Fruit fly (Drosophila melanogaster): Measurements from ENCODE around the gene Adsl.
A peak's percentile ranks its signal among the peaks of the same experiment; 100 is the strongest.

The Adsl gene

DNA sequence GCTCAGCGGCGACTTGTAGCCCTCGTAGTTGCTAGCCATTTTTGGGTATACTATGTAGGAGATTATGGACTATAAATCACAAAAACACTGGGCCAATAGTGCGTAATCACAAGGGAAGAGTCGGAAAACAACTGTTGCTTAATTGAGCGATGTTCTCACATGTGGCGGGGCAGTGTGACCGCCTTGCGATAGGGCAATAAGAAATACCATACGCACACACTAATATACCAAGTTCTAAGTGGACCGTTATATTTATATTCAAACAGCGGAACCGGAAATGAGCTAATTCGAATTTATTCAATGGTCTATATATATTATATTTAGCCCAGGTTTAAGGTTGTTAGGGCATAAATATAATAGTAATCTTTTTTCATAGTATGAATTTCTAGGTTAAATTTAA is at the start of gene Adsl:
Gene Adsl, minus strand, starts transcription at position 165 of the 400 bp plus-strand sequence.
- TF ChIP-seq CG13204 (GFP tag; optimal IDR thresholded peaks at IDR 0.05) = no peak
- no peak for TF ChIP-seq CG17806 (tag; optimal IDR thresholded peaks at IDR 0.05)
- TF ChIP-seq D1 (tag; optimal IDR thresholded peaks at IDR 0.05) = peak; percentile 61
- TF ChIP-seq Pif1A (GFP tag; optimal IDR thresholded peaks at IDR 0.05) = peak; percentile 59
- TF ChIP-seq Snoo (tag; optimal IDR thresholded peaks at IDR 0.05) = peak; percentile 79
- TF ChIP-seq Pif1B (GFP tag; optimal IDR thresholded peaks at IDR 0.05) = peak; percentile 8
- TF ChIP-seq CG12605 (GFP tag; IDR thresholded peaks at IDR 0.05) = peak; percentile 78
- peak; percentile 9 for TF ChIP-seq CG8301 (tag; optimal IDR thresholded peaks at IDR 0.05)
- TF ChIP-seq CG34367 (tag; optimal IDR thresholded peaks at IDR 0.05) = no peak
- TF ChIP-seq CG4496 (GFP tag; IDR thresholded peaks at IDR 0.05) = peak; percentile 53
- peak; percentile 39 for TF ChIP-seq CG8159 (tag; optimal IDR thresholded peaks at IDR 0.05)
- TF ChIP-seq gl (tag; optimal IDR thresholded peaks at IDR 0.05) = no peak

- TF ChIP-seq fd96Ca (GFP tag; IDR thresholded peaks at IDR 0.05) = no peak
- no peak for TF ChIP-seq CG34367 (tag; optimal IDR thresholded peaks at IDR 0.05)
- TF ChIP-seq Pif1B (GFP tag; optimal IDR thresholded peaks at IDR 0.05) = no peak
- no peak for TF ChIP-seq CG17806 (tag; optimal IDR thresholded peaks at IDR 0.05)
- no peak for TF ChIP-seq CG12605 (GFP tag; IDR thresholded peaks at IDR 0.05)
- TF ChIP-seq CG15710 (tag; optimal IDR thresholded peaks at IDR 0.05) = no peak
- no peak for TF ChIP-seq rn (GFP tag; IDR thresholded peaks at IDR 0.05)
- TF ChIP-seq CG9948 (tag; optimal IDR thresholded peaks at IDR 0.05) = no peak
- TF ChIP-seq Ets98B (GFP tag; IDR thresholded peaks at IDR 0.05) = no peak
- no peak for TF ChIP-seq CG8301 (tag; optimal IDR thresholded peaks at IDR 0.05)
- TF ChIP-seq gl (tag; optimal IDR thresholded peaks at IDR 0.05) = no peak
- no peak for TF ChIP-seq CG10348 (GFP tag; IDR thresholded peaks at IDR 0.05)
- TF ChIP-seq Pif1A (GFP tag; optimal IDR thresholded peaks at IDR 0.05) = no peak
- no peak for TF ChIP-seq CG14655 (GFP tag; optimal IDR thresholded peaks at IDR 0.05)
- TF ChIP-seq CG4496 (GFP tag; IDR thresholded peaks at IDR 0.05) = no peak
- TF ChIP-seq D1 (tag; optimal IDR thresholded peaks at IDR 0.05) = no peak
Observed at dm6 chr3R:17067721-17068120, 46.8 kb upstream of the Adsl start.

DNA sequence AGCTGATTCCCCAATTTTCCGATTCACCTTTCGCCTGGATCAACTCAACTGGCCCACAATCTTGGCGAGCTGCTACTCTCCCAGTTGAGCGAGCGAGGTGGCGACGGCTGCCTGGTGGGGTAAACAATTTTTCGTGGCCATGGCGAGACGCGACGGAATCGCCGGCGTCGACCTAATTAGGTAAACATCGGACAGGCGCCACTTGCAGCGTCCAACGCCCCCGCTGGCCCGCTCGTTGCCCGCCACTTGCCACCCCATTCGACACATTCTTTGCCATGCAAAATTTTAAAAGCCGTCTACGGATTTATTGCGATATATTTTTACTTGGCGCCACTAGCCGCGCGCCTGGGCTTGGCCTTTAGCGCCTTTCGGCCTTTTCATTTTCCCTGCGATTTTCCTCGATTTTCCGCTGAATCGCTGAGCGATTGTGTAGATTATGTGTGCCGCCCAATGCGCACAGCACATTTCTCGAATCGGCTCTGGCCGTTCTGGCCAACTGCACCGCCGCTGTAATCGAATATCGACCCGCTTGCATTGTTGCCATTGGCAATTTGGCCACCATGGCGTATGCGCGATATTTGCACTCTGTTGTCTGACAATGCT is 46.0 kb upstream of the Adsl start:
- TF ChIP-seq CG8159 (tag; optimal IDR thresholded peaks at IDR 0.05) (no peak), rn (GFP tag; IDR thresholded peaks at IDR 0.05) (no peak), EcR (GFP tag; optimal IDR thresholded peaks at IDR 0.05) (peak; percentile 43), Ets98B (GFP tag; IDR thresholded peaks at IDR 0.05) (no peak), CG4496 (GFP tag; IDR thresholded peaks at IDR 0.05) (0 out of 3 replicates have a peak, but pooled peaks have one; percentile 16), fd96Ca (GFP tag; IDR thresholded peaks at IDR 0.05) (no peak), CG9948 (tag; optimal IDR thresholded peaks at IDR 0.05) (no peak), CG34367 (tag; optimal IDR thresholded peaks at IDR 0.05) (no peak), CG32121 (GFP tag; IDR thresholded peaks at IDR 0.05) (peak; percentile 28; the same call in 1 of the 2 replicates), CG15710 (tag; optimal IDR thresholded peaks at IDR 0.05) (no peak), CG12605 (GFP tag; IDR thresholded peaks at IDR 0.05) (no peak), Snoo (tag; optimal IDR thresholded peaks at IDR 0.05) (no peak), D1 (tag; optimal IDR thresholded peaks at IDR 0.05) (no peak), CG17806 (tag; optimal IDR thresholded peaks at IDR 0.05) (no peak), CG8301 (tag; optimal IDR thresholded peaks at IDR 0.05) (no peak), Pif1A (GFP tag; optimal IDR thresholded peaks at IDR 0.05) (no peak), gl (tag; optimal IDR thresholded peaks at IDR 0.05) (no peak), CG13204 (GFP tag; optimal IDR thresholded peaks at IDR 0.05) (no peak), CG10348 (GFP tag; IDR thresholded peaks at IDR 0.05) (no peak), CG14655 (GFP tag; optimal IDR thresholded peaks at IDR 0.05) (no peak), Pif1B (GFP tag; optimal IDR thresholded peaks at IDR 0.05) (no peak)

DNA sequence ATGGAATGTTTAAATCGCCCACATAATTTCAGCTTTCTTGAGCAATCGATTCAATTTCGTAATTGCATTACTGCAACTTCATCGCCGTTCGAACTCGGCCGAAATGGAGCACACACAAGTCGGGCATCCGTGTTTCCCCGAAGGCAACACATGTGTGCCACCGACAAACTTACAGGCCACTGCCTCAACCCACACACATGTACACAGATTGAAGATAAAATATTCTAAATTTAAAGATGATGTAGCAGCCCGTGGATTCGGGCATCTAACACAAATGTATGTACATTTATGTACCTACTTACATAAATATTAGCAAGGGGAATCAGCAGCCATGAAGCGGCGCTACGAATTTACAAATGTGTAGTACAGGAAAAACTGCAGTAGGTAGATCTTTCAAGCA is 45.2 kb upstream of the Adsl start:
- TF ChIP-seq CG8159 (tag; optimal IDR thresholded peaks at IDR 0.05) = no peak
- TF ChIP-seq rn (GFP tag; IDR thresholded peaks at IDR 0.05) = no peak
- no peak for TF ChIP-seq CG4496 (GFP tag; IDR thresholded peaks at IDR 0.05)
- TF ChIP-seq CG15710 (tag; optimal IDR thresholded peaks at IDR 0.05) = no peak
- TF ChIP-seq CG17806 (tag; optimal IDR thresholded peaks at IDR 0.05) = no peak
- TF ChIP-seq EcR (GFP tag; optimal IDR thresholded peaks at IDR 0.05) = no peak
- TF ChIP-seq fd96Ca (GFP tag; IDR thresholded peaks at IDR 0.05) = no peak
- TF ChIP-seq CG32121 (GFP tag; IDR thresholded peaks at IDR 0.05) = no peak
- TF ChIP-seq CG10348 (GFP tag; IDR thresholded peaks at IDR 0.05) = no peak
- no peak for TF ChIP-seq CG12605 (GFP tag; IDR thresholded peaks at IDR 0.05)

dm6 chr3R:17065018-17065784 is 44.3 kb upstream of the Adsl start:
- TF ChIP-seq CG15710 (tag; optimal IDR thresholded peaks at IDR 0.05) = peak; percentile 85
- peak; percentile 89 for TF ChIP-seq Ets98B (GFP tag; IDR thresholded peaks at IDR 0.05)
- TF ChIP-seq CG12605 (GFP tag; IDR thresholded peaks at IDR 0.05) = peak; percentile 78
- TF ChIP-seq fd96Ca (GFP tag; IDR thresholded peaks at IDR 0.05) = peak; percentile 71
- peak; percentile 92 for TF ChIP-seq CG17806 (tag; optimal IDR thresholded peaks at IDR 0.05)
- peak; percentile 85 for TF ChIP-seq D1 (tag; optimal IDR thresholded peaks at IDR 0.05)
- TF ChIP-seq rn (GFP tag; IDR thresholded peaks at IDR 0.05) = peak; percentile 51
- TF ChIP-seq CG4496 (GFP tag; IDR thresholded peaks at IDR 0.05) = peak; percentile 87
- TF ChIP-seq CG10348 (GFP tag; IDR thresholded peaks at IDR 0.05) = peak; percentile 35; the same call in 1 of the 2 replicates
- TF ChIP-seq Pif1B (GFP tag; optimal IDR thresholded peaks at IDR 0.05) = peak; percentile 95
- peak; percentile 81 for TF ChIP-seq EcR (GFP tag; optimal IDR thresholded peaks at IDR 0.05)
- TF ChIP-seq CG32121 (GFP tag; IDR thresholded peaks at IDR 0.05) = peak; percentile 88; the same call in 1 of the 2 replicates
- TF ChIP-seq CG8159 (tag; optimal IDR thresholded peaks at IDR 0.05) = peak; percentile 92
- TF ChIP-seq gl (tag; optimal IDR thresholded peaks at IDR 0.05) = peak; percentile 74
- peak; percentile 92 for TF ChIP-seq CG13204 (GFP tag; optimal IDR thresholded peaks at IDR 0.05)
- TF ChIP-seq CG34367 (tag; optimal IDR thresholded peaks at IDR 0.05) = peak; percentile 86
- TF ChIP-seq CG14655 (GFP tag; optimal IDR thresholded peaks at IDR 0.05) = peak; percentile 92
- TF ChIP-seq Pif1A (GFP tag; optimal IDR thresholded peaks at IDR 0.05) = peak; percentile 94
- TF ChIP-seq CG8301 (tag; optimal IDR thresholded peaks at IDR 0.05) = peak; percentile 95
- TF ChIP-seq CG9948 (tag; optimal IDR thresholded peaks at IDR 0.05) = peak; percentile 94
- peak; percentile 94 for TF ChIP-seq Snoo (tag; optimal IDR thresholded peaks at IDR 0.05)
